Worm (Caenorhabditis elegans) whole organism, midembryonic: ENCODE data around the gene C35B1.9.

ENCODE experiments used
- T22C8.4 ChIP-seq: fragments of 200-800 bp; sonication (Bioruptor generic); IDR thresholded peaks from 2 replicates; pipeline ENCODE4 v1.3.6; 2022; ENCODE audit warnings: missing genetic modification characterization, missing compliant biosample characterization
- cog-1 ChIP-seq: sonication (generic microtip); optimal IDR thresholded peaks from 2 replicates; lab custom pipeline; 2016; ENCODE audit warnings: missing genetic modification characterization, missing compliant biosample characterization
- flt-1 ChIP-seq: fragments of 200-800 bp; sonication (Bioruptor generic); IDR thresholded peaks from 2 replicates; pipeline ENCODE4 v1.3.6; 2022; ENCODE audit warnings: missing genetic modification characterization, missing compliant biosample characterization
- klf-2 ChIP-seq: fragments of 200-800 bp; sonication (Bioruptor generic); conservative IDR thresholded peaks from 2 replicates; pipeline ENCODE4 v1.3.6; 2022; ENCODE audit warnings: missing genetic modification reagents, missing genetic modification characterization, missing compliant biosample characterization
- ztf-29 ChIP-seq: fragments of 200-800 bp; sonication (Bioruptor generic); IDR thresholded peaks from 2 replicates; pipeline ENCODE4 v1.3.6; 2022; ENCODE audit warnings: missing genetic modification reagents, missing genetic modification characterization, missing compliant biosample characterization

ce11 chrIV:4072027-4072426 lies 8.7 kb downstream of the C35B1.9 start, which contains the start of gene pqn-75:
- TF ChIP-seq cog-1 (tag; lab: Kevin White, UChicago) = no peak
- no peak for TF ChIP-seq flt-1 (GFP tag; lab: Robert Waterston, UW)
- no peak for TF ChIP-seq ztf-29 (GFP tag; lab: Robert Waterston, UW)
- TF ChIP-seq klf-2 (GFP tag; lab: Robert Waterston, UW) = no peak
- TF ChIP-seq T22C8.4 (GFP tag; lab: Robert Waterston, UW) = no peak
